Worm (Caenorhabditis elegans) whole organism, young adult: Measurements from ENCODE around the gene btb-20.
A peak's percentile ranks its signal among the peaks of the same experiment; 100 is the strongest.

Source experiments
- B0035.1 ChIP-seq: sonication (generic microtip); optimal IDR thresholded peaks from 2 replicates; lab custom pipeline; 2016; ENCODE audit warnings: missing genetic modification characterization, mild to moderate bottlenecking, missing compliant biosample characterization, missing genotype, missing genetic modification reagents
- C17E4.6 ChIP-seq: fragments of 200-800 bp; sonication (Bioruptor generic); IDR thresholded peaks from 2 replicates; pipeline ENCODE4 v1.3.6; 2022; ENCODE audit warnings: missing genetic modification reagents, missing genetic modification characterization, missing compliant biosample characterization
- F39B2.1 ChIP-seq: fragments of 200-800 bp; sonication (Bioruptor generic); IDR thresholded peaks from 2 replicates; pipeline ENCODE4 v1.3.6; 2022; ENCODE audit warnings: missing genetic modification reagents, missing genetic modification characterization, missing compliant biosample characterization
- F57C9.4 ChIP-seq: sonication (generic microtip); optimal IDR thresholded peaks from 2 replicates; lab custom pipeline; 2017; ENCODE audit warnings: mild to moderate bottlenecking, missing genetic modification characterization, missing compliant biosample characterization
- T07F8.4 ChIP-seq: sonication (generic microtip); optimal IDR thresholded peaks from 2 replicates; lab custom pipeline; 2016; ENCODE audit warnings: mild to moderate bottlenecking, missing genetic modification characterization, moderate library complexity, missing compliant biosample characterization
- aptf-2 ChIP-seq: fragments of 200-800 bp; sonication (Bioruptor generic); conservative IDR thresholded peaks from 2 replicates; pipeline ENCODE4 v1.3.6; 2022; ENCODE audit warnings: missing genetic modification reagents, missing genetic modification characterization, missing compliant biosample characterization
- atf-7 ChIP-seq: sonication (generic microtip); optimal IDR thresholded peaks from 2 replicates; lab custom pipeline; 2017; ENCODE audit warnings: mild to moderate bottlenecking, missing genetic modification characterization, missing compliant biosample characterization
- attf-5 ChIP-seq: fragments of 200-800 bp; sonication (Bioruptor generic); optimal IDR thresholded peaks from 2 replicates; lab custom pipeline; 2018; ENCODE audit warnings: mild to moderate bottlenecking, missing genetic modification characterization, missing compliant biosample characterization
- bed-2 ChIP-seq: fragments of 200-800 bp; sonication (Bioruptor generic); IDR thresholded peaks from 2 replicates; pipeline ENCODE4 v1.3.6; 2022; ENCODE audit warnings: missing genetic modification reagents, missing genetic modification characterization, missing compliant biosample characterization
- ccch-3 ChIP-seq: fragments of 200-800 bp; sonication (Bioruptor generic); optimal IDR thresholded peaks from 2 replicates; lab custom pipeline; 2018; ENCODE audit warnings: mild to moderate bottlenecking, missing genetic modification characterization, missing compliant biosample characterization
- cebp-1 ChIP-seq, 2 experiments: fragments of 200-800 bp in 1 of 2; sonication (Bioruptor generic) in 1 of 2; sonication (generic microtip) in 1 of 2; IDR thresholded peaks in 1 of 2; optimal IDR thresholded peaks in 1 of 2; 2 replicates each; pipeline versions ENCODE4 v1.3.6 to Lab custom; 2017 to 2022; ENCODE audit warnings: missing compliant biosample characterization in 2 of 2, missing genetic modification characterization in 2 of 2, mild to moderate bottlenecking in 1 of 2, missing genetic modification reagents in 1 of 2, moderate library complexity in 1 of 2
- ceh-58 ChIP-seq: fragments of 200-800 bp; sonication (Bioruptor generic); IDR thresholded peaks from 2 replicates; pipeline ENCODE4 v1.3.6; 2022; ENCODE audit warnings: missing genetic modification characterization, missing compliant biosample characterization
- die-1 ChIP-seq: sonication (generic microtip); optimal IDR thresholded peaks from 2 replicates; lab custom pipeline; 2016; ENCODE audit warnings: missing genotype, mild to moderate bottlenecking, missing genetic modification characterization, missing compliant biosample characterization
- dpff-1 ChIP-seq: sonication (generic microtip); optimal IDR thresholded peaks from 2 replicates; lab custom pipeline; 2017; ENCODE audit warnings: mild to moderate bottlenecking, missing genetic modification characterization, missing compliant biosample characterization
- gei-17 ChIP-seq: fragments of 200-800 bp; sonication (Bioruptor generic); optimal IDR thresholded peaks from 2 replicates; lab custom pipeline; 2018; ENCODE audit warnings: mild to moderate bottlenecking, missing genetic modification characterization, missing compliant biosample characterization
- him-1 ChIP-seq: sonication (generic microtip); optimal IDR thresholded peaks from 2 replicates; lab custom pipeline; 2016; ENCODE audit warnings: missing genotype, missing genetic modification reagents, missing genetic modification characterization, missing compliant biosample characterization
- hmg-1.2 ChIP-seq: fragments of 200-800 bp; sonication (Bioruptor generic); IDR thresholded peaks from 2 replicates; pipeline ENCODE4 v1.3.6; 2022; ENCODE audit warnings: missing genetic modification reagents, missing genetic modification characterization, missing compliant biosample characterization
- hsf-1 ChIP-seq: fragments of 200-800 bp; sonication (Bioruptor generic); IDR thresholded peaks from 2 replicates; pipeline ENCODE4 v1.3.6; 2022; ENCODE audit warnings: missing genetic modification reagents, missing genetic modification characterization, missing compliant biosample characterization
- lin-26 ChIP-seq: fragments of 200-800 bp; sonication (Bioruptor generic); IDR thresholded peaks from 2 replicates; pipeline ENCODE4 v1.3.6; 2022; ENCODE audit warnings: missing genetic modification reagents, missing genetic modification characterization, missing compliant biosample characterization
- lin-35 ChIP-seq, 3 experiments: fragments of 150-350 bp in 2 of 3; sonication (generic microtip) in 1 of 3; optimal IDR thresholded peaks; 2 replicates each; lab custom pipeline; 2014 to 2018; ENCODE audit warnings: missing biosample characterization in 3 of 3, missing genetic modification characterization in 3 of 3, missing genetic modification reagents in 3 of 3
- lsy-27 ChIP-seq: sonication (generic microtip); optimal IDR thresholded peaks from 2 replicates; lab custom pipeline; 2017; ENCODE audit warnings: missing genetic modification characterization, mild to moderate bottlenecking, missing compliant biosample characterization, antibody characterized with exemption, missing genotype, borderline replicate concordance; ENCODE audit not compliant: insufficient read depth
- madf-10 ChIP-seq: sonication (generic microtip); optimal IDR thresholded peaks from 2 replicates; lab custom pipeline; 2016; ENCODE audit warnings: mild to moderate bottlenecking, missing genetic modification characterization, missing compliant biosample characterization
- madf-8 ChIP-seq: fragments of 200-800 bp; sonication (Bioruptor generic); conservative IDR thresholded peaks from 2 replicates; pipeline ENCODE4 v1.3.6; 2022; ENCODE audit warnings: missing genetic modification reagents, missing genetic modification characterization, missing compliant biosample characterization
- mcd-1 ChIP-seq: fragments of 200-800 bp; sonication (Bioruptor generic); IDR thresholded peaks from 2 replicates; pipeline ENCODE4 v1.3.6; 2022; ENCODE audit warnings: missing genetic modification reagents, missing genetic modification characterization, missing compliant biosample characterization
- mel-28 ChIP-seq: sonication (generic microtip); optimal IDR thresholded peaks from 2 replicates; lab custom pipeline; 2016; ENCODE audit warnings: borderline replicate concordance, mild to moderate bottlenecking, missing genetic modification characterization, missing compliant biosample characterization
- nfya-1 ChIP-seq: sonication (generic microtip); optimal IDR thresholded peaks from 2 replicates; lab custom pipeline; 2017; ENCODE audit warnings: antibody characterized with exemption, missing compliant biosample characterization, missing genetic modification characterization, borderline replicate concordance; ENCODE audit not compliant: insufficient read depth
- nfya-2 ChIP-seq: fragments of 200-800 bp; sonication (Bioruptor generic); IDR thresholded peaks from 2 replicates; pipeline ENCODE4 v1.3.6; 2022; ENCODE audit warnings: missing genetic modification reagents, missing genetic modification characterization, missing compliant biosample characterization
- nfyb-1 ChIP-seq: fragments of 200-800 bp; sonication (Bioruptor generic); IDR thresholded peaks from 2 replicates; pipeline ENCODE4 v1.3.6; 2022; ENCODE audit warnings: missing genetic modification reagents, missing genetic modification characterization, missing compliant biosample characterization
- nhr-120 ChIP-seq: fragments of 200-800 bp; sonication (Bioruptor generic); IDR thresholded peaks from 2 replicates; pipeline ENCODE4 v1.3.6; 2022; ENCODE audit warnings: missing genetic modification characterization, missing compliant biosample characterization
- rcor-1 ChIP-seq: fragments of 200-800 bp; sonication (Bioruptor generic); IDR thresholded peaks from 2 replicates; pipeline ENCODE4 v1.3.6; 2022; ENCODE audit warnings: missing genetic modification reagents, missing genetic modification characterization, missing compliant biosample characterization
- sea-2 ChIP-seq: fragments of 200-800 bp; sonication (Bioruptor generic); IDR thresholded peaks from 2 replicates; pipeline ENCODE4 v1.3.6; 2022; ENCODE audit warnings: missing genetic modification characterization, missing compliant biosample characterization
- sptf-2 ChIP-seq: fragments of 200-800 bp; sonication (Bioruptor generic); optimal IDR thresholded peaks from 2 replicates; lab custom pipeline; 2018; ENCODE audit warnings: mild to moderate bottlenecking, missing genetic modification characterization, missing compliant biosample characterization
- tbx-9 ChIP-seq: sonication (generic microtip); optimal IDR thresholded peaks from 2 replicates; lab custom pipeline; 2016; ENCODE audit warnings: borderline replicate concordance, missing genetic modification characterization, inconsistent platforms, missing compliant biosample characterization
- tlf-1 ChIP-seq: fragments of 200-800 bp; sonication (Bioruptor generic); optimal IDR thresholded peaks from 2 replicates; lab custom pipeline; 2018; ENCODE audit warnings: mild to moderate bottlenecking, missing genetic modification characterization, missing compliant biosample characterization
- unc-130 ChIP-seq: sonication (generic microtip); optimal IDR thresholded peaks from 2 replicates; lab custom pipeline; 2016; ENCODE audit warnings: missing genetic modification reagents, missing genetic modification characterization, missing compliant biosample characterization
- xnd-1 ChIP-seq: sonication (generic microtip); optimal IDR thresholded peaks from 2 replicates; lab custom pipeline; 2016; ENCODE audit warnings: missing genotype, missing genetic modification reagents, missing genetic modification characterization, missing compliant biosample characterization
- ztf-26 ChIP-seq: sonication (generic microtip); optimal IDR thresholded peaks from 2 replicates; lab custom pipeline; 2017; ENCODE audit warnings: missing genetic modification characterization, missing compliant biosample characterization
- ztf-3 ChIP-seq: fragments of 200-800 bp; sonication (Bioruptor generic); optimal IDR thresholded peaks from 2 replicates; lab custom pipeline; 2018; ENCODE audit warnings: mild to moderate bottlenecking, missing genetic modification characterization, missing compliant biosample characterization

btb-20 gene

DNA sequence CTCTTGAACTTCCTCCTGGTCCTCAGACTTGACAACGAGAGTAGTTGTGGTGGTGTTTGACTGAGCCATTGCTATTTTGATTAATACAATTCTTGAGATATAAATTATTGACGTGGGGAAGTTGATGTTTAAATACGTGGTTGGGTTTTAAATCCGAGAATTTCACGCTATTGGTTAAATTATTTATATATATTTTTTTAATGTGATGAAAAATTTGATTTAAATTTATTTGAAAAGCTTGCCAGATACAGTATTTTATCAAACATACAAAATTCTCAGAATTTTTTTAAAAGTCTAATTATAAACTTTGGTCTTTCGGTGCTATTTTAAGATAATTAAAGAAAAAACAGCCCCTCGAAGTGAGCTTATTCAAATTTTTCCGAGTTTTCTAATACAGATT is 15.8 kb downstream of the btb-20 start, which contains the start of the genes K10H10.7 and K10H10.10 (continued):
- TF ChIP-seq unc-130 (GFP tag; lab: Kevin White, UChicago) (no peak), madf-10 (no peak), B0035.1 (no peak), T07F8.4 (tag; lab: Kevin White, UChicago) (no peak)

DNA sequence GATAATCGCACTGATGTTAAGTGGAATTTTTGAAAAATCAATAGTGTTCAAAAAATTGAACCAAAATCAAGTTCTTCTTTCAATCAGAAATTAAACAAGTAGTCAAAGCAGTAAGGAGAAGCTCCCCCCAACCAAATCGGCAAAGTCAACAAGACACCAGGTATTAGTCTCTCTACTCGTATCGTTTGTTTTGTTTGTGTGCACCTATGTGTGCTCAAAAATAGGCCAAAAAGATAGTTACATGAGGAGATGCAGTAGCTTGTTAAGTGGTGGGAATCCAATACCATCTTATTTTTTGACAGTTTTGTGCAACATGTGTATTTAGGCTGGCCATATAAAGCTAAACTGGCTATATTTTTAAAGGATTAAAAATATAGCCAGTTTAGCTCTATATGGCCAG is 17.1 kb downstream of the btb-20 start, which contains the start of gene K10H10.12:
TSS of gene K10H10.12 (minus strand) at position 101 of the 400 bp plus-strand sequence.
- no peak for TF ChIP-seq T07F8.4 (tag; lab: Kevin White, UChicago)
- TF ChIP-seq ztf-26 = no peak
- TF ChIP-seq ccch-3 (GFP tag; lab: Kevin White, UChicago) = no peak
- TF ChIP-seq nfya-2 (GFP tag; lab: Robert Waterston, UW) = no peak
- no peak for TF ChIP-seq tbx-9 (tag; lab: Kevin White, UChicago)
- TF ChIP-seq gei-17 (GFP tag; lab: Kevin White, UChicago) = no peak
- no peak for TF ChIP-seq lsy-27 (tag; lab: Kevin White, UChicago)
- TF ChIP-seq madf-8 (GFP tag; lab: Robert Waterston, UW) = no peak
- no peak for TF ChIP-seq F57C9.4
- no peak for TF ChIP-seq xnd-1 (tag; lab: Kevin White, UChicago)
- TF ChIP-seq ceh-58 (GFP tag; lab: Robert Waterston, UW) = no peak
- no peak for TF ChIP-seq rcor-1
- TF ChIP-seq atf-7 = no peak
- no peak for TF ChIP-seq lin-35 (GFP tag; optimal IDR thresholded peaks at IDR 0.05; lab: Kevin White, UChicago)
- TF ChIP-seq nhr-120 = no peak
- no peak for TF ChIP-seq attf-5
- no peak for TF ChIP-seq mcd-1 (GFP tag; lab: Robert Waterston, UW)
- TF ChIP-seq mel-28 = no peak
- no peak for TF ChIP-seq ztf-3
- no peak for TF ChIP-seq F39B2.1
- TF ChIP-seq, all 124 proteins: peak for 0

DNA sequence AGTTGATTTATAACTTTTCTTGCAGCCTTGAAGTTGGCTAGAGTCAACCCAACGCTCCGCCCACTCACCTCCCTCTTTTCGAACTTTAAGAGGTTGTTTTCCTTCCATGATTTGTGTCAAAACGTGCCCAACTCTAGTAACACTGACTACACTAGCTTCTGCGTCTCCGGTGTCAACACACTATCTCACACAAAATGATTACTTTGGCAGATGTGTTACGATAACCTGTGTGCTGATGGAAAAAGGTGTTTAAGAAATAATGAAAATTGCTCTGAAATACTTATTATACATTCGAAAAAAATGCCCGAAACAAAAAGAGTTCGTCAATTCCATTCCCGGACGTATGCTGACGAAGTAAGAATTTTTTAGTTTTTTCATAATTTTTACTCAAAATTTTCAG is 20.3 kb downstream of the btb-20 start, which contains the start of gene K10H10.6:
TSS of gene K10H10.6 (plus strand) at position 301 of the 400 bp plus-strand sequence.
- peak; percentile 42; the same call in 1 of the 2 replicates for TF ChIP-seq hmg-1.2
- no peak for TF ChIP-seq nfya-1 (tag; lab: Kevin White, UChicago)

DNA sequence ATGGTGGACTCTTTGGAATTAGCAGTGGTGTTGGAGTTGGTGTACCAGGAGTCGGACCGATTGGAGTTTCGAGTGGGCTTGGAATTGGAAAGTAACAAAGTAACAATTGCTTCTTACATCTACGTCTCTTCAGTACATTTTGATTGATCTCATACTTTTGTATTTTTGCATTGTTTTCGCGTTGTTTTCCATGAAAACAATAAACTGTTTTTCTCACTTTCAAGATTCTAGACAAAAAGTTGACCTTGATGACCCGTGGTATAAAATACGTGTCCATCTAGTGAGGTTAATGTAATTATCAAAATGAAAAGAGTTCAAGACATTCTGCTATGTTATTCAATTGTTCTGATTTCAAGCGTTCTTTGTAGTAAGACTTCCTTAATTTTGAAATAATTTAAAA is 21.9 kb downstream of the btb-20 start, which contains the start of gene K10H10.5:
TSS of gene K10H10.5 (plus strand) at position 301 of the 400 bp plus-strand sequence.
- TF ChIP-seq nfyb-1 (GFP tag; lab: Robert Waterston, UW) = no peak
- TF ChIP-seq, all 124 proteins: peak for 0

DNA sequence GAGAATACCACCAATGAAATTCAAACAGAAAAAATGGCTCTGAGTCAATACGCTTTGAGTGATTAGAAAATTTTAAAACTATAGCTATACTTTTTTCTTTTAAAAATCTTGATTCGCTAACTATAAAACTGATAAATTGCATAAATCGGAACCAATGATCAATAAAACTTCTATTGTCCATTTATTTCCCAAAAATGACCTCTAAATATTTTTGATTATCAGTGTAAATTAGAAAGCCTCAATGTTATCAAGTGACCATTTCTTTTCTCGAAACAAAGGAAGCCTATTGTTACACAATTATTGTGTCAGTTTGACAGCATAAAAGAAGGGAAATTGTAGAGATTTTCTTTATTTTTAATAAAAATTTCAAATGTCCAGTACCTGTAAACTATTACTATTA is 23.2 kb downstream of the btb-20 start, which contains the start of gene K10H10.4:
TSS of gene K10H10.4 (plus strand) at position 301 of the 400 bp plus-strand sequence.
- TF ChIP-seq dpff-1 (tag; lab: Kevin White, UChicago) = no peak
- no peak for TF ChIP-seq lin-35 (GFP tag; optimal IDR thresholded peaks at IDR 0.05; lab: Kevin White, UChicago)
- no peak for TF ChIP-seq die-1 (tag; lab: Kevin White, UChicago)
- TF ChIP-seq lin-26 (GFP tag; lab: Robert Waterston, UW) = no peak
- TF ChIP-seq hsf-1 (GFP tag; lab: Robert Waterston, UW) = no peak

DNA sequence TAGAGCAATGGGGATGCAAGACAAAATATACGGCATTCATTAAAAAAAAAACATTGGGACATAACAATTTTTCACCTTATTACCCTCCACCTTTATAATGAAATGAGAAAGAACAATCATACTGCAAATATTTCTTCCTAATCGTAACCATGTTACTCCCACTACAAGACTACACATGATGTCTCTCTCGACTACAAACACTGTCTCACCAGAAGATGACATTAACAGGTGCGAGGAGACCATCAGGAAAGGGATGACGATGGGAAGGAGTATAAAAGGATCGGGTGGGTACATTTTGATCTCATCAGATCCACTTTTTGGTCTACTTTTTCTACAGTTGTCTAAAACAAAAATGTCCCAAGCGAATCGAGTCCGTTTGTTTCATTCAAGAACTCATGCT is 25.5 kb downstream of the btb-20 start, which contains the start of gene dhs-8:
TSS of gene dhs-8 (plus strand) at position 179 of the 400 bp plus-strand sequence.
- TF ChIP-seq him-1 (tag; lab: Kevin White, UChicago) (no peak), nfyb-1 (GFP tag; lab: Robert Waterston, UW) (no peak), C17E4.6 (GFP tag; lab: Robert Waterston, UW) (no peak), bed-2 (no peak), aptf-2 (GFP tag; lab: Robert Waterston, UW) (no peak), die-1 (tag; lab: Kevin White, UChicago) (no peak), F57C9.4 (no peak), cebp-1 (GFP tag; IDR thresholded peaks at IDR 0.05; lab: Robert Waterston, UW) (no peak), cebp-1 (tag; optimal IDR thresholded peaks at IDR 0.05; lab: Kevin White, UChicago) (no peak), tlf-1 (no peak), sea-2 (GFP tag; lab: Robert Waterston, UW) (no peak), hsf-1 (GFP tag; lab: Robert Waterston, UW) (no peak), sptf-2 (no peak)
